Worm (Caenorhabditis elegans): ENCODE measurements around the gene W05E10.2.

- no peak for TF ChIP-seq him-1 (tag; optimal IDR thresholded peaks at IDR 0.05)
- no peak for TF ChIP-seq W03F9.2 (tag; optimal IDR thresholded peaks at IDR 0.05)
- no peak for TF ChIP-seq dao-5 (tag; optimal IDR thresholded peaks at IDR 0.05)
Observed at ce11 chrV:11697482-11697881, 10.5 kb downstream of the W05E10.2 start.
